Fruit fly (Drosophila melanogaster): ENCODE data around the gene CG17193.

The CG17193 gene

dm6 chr3R:19999474-19999873 lies 56.4 kb downstream of the CG17193 start (continued):
- TF ChIP-seq CG7786 (GFP tag; optimal IDR thresholded peaks at IDR 0.05) (no peak), Adf1 (GFP tag; IDR thresholded peaks at IDR 0.05) (peak; percentile 11; the same call in 1 of the 2 replicates), CG4707 (GFP tag; optimal IDR thresholded peaks at IDR 0.05) (peak; percentile 53), CrebB (tag; optimal IDR thresholded peaks at IDR 0.05) (peak; percentile 63), YL-1 (GFP tag; optimal IDR thresholded peaks at IDR 0.05) (no peak), CG1529 (GFP tag; optimal IDR thresholded peaks at IDR 0.05) (peak; percentile 67), inv (GFP tag; IDR thresholded peaks at IDR 0.05; ENCODE audit: partially characterized antibody) (no peak), CG4404 (GFP tag; IDR thresholded peaks at IDR 0.05) (peak; percentile 83), Doc3 (GFP tag; IDR thresholded peaks at IDR 0.05; ENCODE audit: partially characterized antibody) (no peak), CG2116 (GFP tag; optimal IDR thresholded peaks at IDR 0.05) (peak; percentile 11), MESR4 (GFP tag; optimal IDR thresholded peaks at IDR 0.05) (no peak), H2.0 (GFP tag; IDR thresholded peaks at IDR 0.05) (peak; percentile 70), CG34422 (GFP tag; IDR thresholded peaks at IDR 0.05) (peak; percentile 83), CG13624 (GFP tag; optimal IDR thresholded peaks at IDR 0.05) (no peak), Taf1 (GFP tag; IDR thresholded peaks at IDR 0.05) (0 out of 2 replicates have a peak, but pooled peaks have one; percentile 36), en (GFP tag; optimal IDR thresholded peaks at IDR 0.05) (no peak), gem (tag; optimal IDR thresholded peaks at IDR 0.05) (peak; percentile 92), dati (GFP tag; IDR thresholded peaks at IDR 0.05) (no peak), Doc2 (GFP tag; IDR thresholded peaks at IDR 0.05) (no peak), cato (GFP tag; optimal IDR thresholded peaks at IDR 0.05; ENCODE audit: borderline replicate concordance) (peak; percentile 11), CG10979 (tag; optimal IDR thresholded peaks at IDR 0.05) (peak; percentile 88), CG4360 (GFP tag; IDR thresholded peaks at IDR 0.05) (peak; percentile 14; the same call in 1 of the 2 replicates), p53 (GFP tag; optimal IDR thresholded peaks at IDR 0.05) (no peak), gsb-n (tag; optimal IDR thresholded peaks at IDR 0.05) (peak; percentile 90), HmgZ (tag; optimal IDR thresholded peaks at IDR 0.05) (peak; percentile 54), BEAF-32 (GFP tag; optimal IDR thresholded peaks at IDR 0.05) (no peak), GATAe (GFP tag; conservative IDR thresholded peaks at IDR 0.05) (no peak), Hey (tag; optimal IDR thresholded peaks at IDR 0.05) (no peak), D (optimal IDR thresholded peaks at IDR 0.05) (no peak), D (GFP tag; optimal IDR thresholded peaks at IDR 0.05) (peak; percentile 78), ap (GFP tag; IDR thresholded peaks at IDR 0.05) (peak; percentile 81), Ets97D (GFP tag; optimal IDR thresholded peaks at IDR 0.05) (no peak), Atf-2 (GFP tag; optimal IDR thresholded peaks at IDR 0.05) (no peak), caup (GFP tag; optimal IDR thresholded peaks at IDR 0.05; ENCODE audit: severe bottlenecking) (peak; percentile 70), dmrt11E (tag; optimal IDR thresholded peaks at IDR 0.05) (peak; percentile 88), CG12104 (GFP tag; optimal IDR thresholded peaks at IDR 0.05) (peak; percentile 73), HHEX (GFP tag; optimal IDR thresholded peaks at IDR 0.05) (peak; percentile 64), Dip2 (GFP tag; IDR thresholded peaks at IDR 0.05) (no peak), CG18476 (GFP tag; optimal IDR thresholded peaks at IDR 0.05) (peak; percentile 53), PHDP (tag; optimal IDR thresholded peaks at IDR 0.05) (peak; percentile 90), CG17829 (tag; optimal IDR thresholded peaks at IDR 0.05) (peak; percentile 91), tll (GFP tag; optimal IDR thresholded peaks at IDR 0.05) (no peak), CG14441 (GFP tag; IDR thresholded peaks at IDR 0.05) (peak; percentile 66; the same call in 1 of the 2 replicates), Drgx (GFP tag; IDR thresholded peaks at IDR 0.05) (peak; percentile 88), CG12071 (GFP tag; optimal IDR thresholded peaks at IDR 0.05) (peak; percentile 25), CG4282 (GFP tag; optimal IDR thresholded peaks at IDR 0.05) (no peak), h (optimal IDR thresholded peaks at IDR 0.05) (no peak), phol (tag; optimal IDR thresholded peaks at IDR 0.05) (peak; percentile 84), CG32767 (GFP tag; IDR thresholded peaks at IDR 0.05) (peak; percentile 76), jigr1 (GFP tag; IDR thresholded peaks at IDR 0.05) (peak; percentile 71; the same call in 1 of the 3 replicates), CG7928 (GFP tag; optimal IDR thresholded peaks at IDR 0.05) (peak; percentile 35)

Data from whole organism, embryonic.